Fruit fly (Drosophila melanogaster) whole organism, embryonic: ENCODE data around the gene Src64B.
A peak's percentile ranks its signal among the peaks of the same experiment; 100 is the strongest.

Experiments used
- Ada2b ChIP-seq: fragments of 200-800 bp; sonication (Bioruptor generic); IDR thresholded peaks from 2 replicates; pipeline ENCODE4 v1.3.6; 2022; ENCODE audit warnings: missing biosample characterization, missing genetic modification characterization
- Atf3 ChIP-seq: fragments of 200-800 bp; sonication (Bioruptor generic); optimal IDR thresholded peaks from 3 replicates; lab custom pipeline; 2016; ENCODE audit warnings: missing biosample characterization, missing genetic modification characterization
- Awh ChIP-seq: fragments of 200-800 bp; sonication (Bioruptor generic); IDR thresholded peaks from 2 replicates; pipeline ENCODE4, ENCODE4 v1.3.6; 2022; ENCODE audit warnings: missing biosample characterization, missing genetic modification characterization
- CG10267 ChIP-seq: fragments of 200-800 bp; sonication (Bioruptor generic); optimal IDR thresholded peaks from 2 replicates; lab custom pipeline; 2018; ENCODE audit warnings: missing biosample characterization, mild to moderate bottlenecking, missing genetic modification characterization, moderate library complexity
- CG15073 ChIP-seq: fragments of 200-800 bp; sonication (Bioruptor generic); optimal IDR thresholded peaks from 2 replicates; lab custom pipeline; 2016; ENCODE audit warnings: missing biosample characterization, missing genetic modification characterization
- CG18011 ChIP-seq: fragments of 200-800 bp; sonication (Bioruptor generic); optimal IDR thresholded peaks from 2 replicates; lab custom pipeline; 2017; ENCODE audit warnings: missing biosample characterization, missing genetic modification characterization, mild to moderate bottlenecking, moderate library complexity, missing genotype
- CG30403 ChIP-seq: fragments of 200-800 bp; sonication (Bioruptor generic); optimal IDR thresholded peaks from 3 replicates; lab custom pipeline; 2016; ENCODE audit warnings: missing biosample characterization, missing genetic modification characterization
- CG31365 ChIP-seq: fragments of 200-800 bp; sonication (Bioruptor generic); optimal IDR thresholded peaks from 2 replicates; lab custom pipeline; 2018; ENCODE audit warnings: missing biosample characterization, mild to moderate bottlenecking, missing genetic modification characterization
- CG31388 ChIP-seq: fragments of 200-800 bp; sonication (Bioruptor generic); optimal IDR thresholded peaks from 2 replicates; lab custom pipeline; 2016; ENCODE audit warnings: missing biosample characterization, missing genetic modification characterization
- CG3407 ChIP-seq: fragments of 200-800 bp; sonication (Bioruptor generic); optimal IDR thresholded peaks from 2 replicates; lab custom pipeline; 2018; ENCODE audit warnings: missing biosample characterization, mild to moderate bottlenecking, missing genetic modification characterization
- CG4424 ChIP-seq: fragments of 200-800 bp; sonication (Bioruptor generic); optimal IDR thresholded peaks from 3 replicates; lab custom pipeline; 2016; ENCODE audit warnings: missing biosample characterization, missing genetic modification characterization
- CG5180 ChIP-seq: fragments of 200-800 bp; sonication (Bioruptor generic); optimal IDR thresholded peaks from 3 replicates; lab custom pipeline; 2017; ENCODE audit warnings: missing biosample characterization, missing genetic modification characterization, mild to moderate bottlenecking, moderate library complexity, missing genetic modification reagents
- CG5245 ChIP-seq: fragments of 200-800 bp; sonication (Bioruptor generic); optimal IDR thresholded peaks from 3 replicates; lab custom pipeline; 2016; ENCODE audit warnings: missing biosample characterization, missing genetic modification characterization
- CG6272 ChIP-seq: fragments of 200-800 bp; sonication (Bioruptor generic); IDR thresholded peaks from 2 replicates; pipeline ENCODE4 v1.3.6; 2022; ENCODE audit warnings: missing biosample characterization, missing genetic modification characterization
- CG6683 ChIP-seq: fragments of 200-800 bp; sonication (Bioruptor generic); optimal IDR thresholded peaks from 2 replicates; lab custom pipeline; 2017; ENCODE audit warnings: missing biosample characterization, mild to moderate bottlenecking, missing genetic modification characterization, missing genetic modification reagents
- CG6765 ChIP-seq: fragments of 200-800 bp; sonication (Bioruptor generic); optimal IDR thresholded peaks from 3 replicates; lab custom pipeline; 2017; ENCODE audit warnings: missing biosample characterization, mild to moderate bottlenecking, missing genetic modification characterization
- CG6813 ChIP-seq: fragments of 200-800 bp; sonication (Bioruptor generic); optimal IDR thresholded peaks from 2 replicates; lab custom pipeline; 2017; ENCODE audit warnings: missing biosample characterization, missing genetic modification characterization, mild to moderate bottlenecking, moderate library complexity, missing genetic modification reagents
- CG6854 ChIP-seq: fragments of 200-800 bp; sonication (Bioruptor generic); optimal IDR thresholded peaks from 3 replicates; lab custom pipeline; 2017; ENCODE audit warnings: missing biosample characterization, mild to moderate bottlenecking, missing genetic modification characterization
- CG7372 ChIP-seq: fragments of 200-800 bp; sonication (Bioruptor generic); IDR thresholded peaks from 2 replicates; pipeline ENCODE4 v1.3.6; 2022; ENCODE audit warnings: missing biosample characterization, missing genetic modification characterization
- CG9609 ChIP-seq: fragments of 200-800 bp; sonication (Bioruptor generic); optimal IDR thresholded peaks from 3 replicates; lab custom pipeline; 2016; ENCODE audit warnings: missing biosample characterization, missing genetic modification characterization
- CG9876 ChIP-seq: fragments of 200-800 bp; sonication (Bioruptor generic); optimal IDR thresholded peaks from 2 replicates; lab custom pipeline; 2016; ENCODE audit warnings: missing biosample characterization, missing genetic modification characterization
- Camta ChIP-seq: fragments of 200-800 bp; sonication (Bioruptor generic); optimal IDR thresholded peaks from 2 replicates; lab custom pipeline; 2016; ENCODE audit warnings: missing biosample characterization, missing genetic modification characterization
- Fer2 ChIP-seq: fragments of 200-800 bp; sonication (Bioruptor generic); optimal IDR thresholded peaks from 2 replicates; lab custom pipeline; 2018; ENCODE audit warnings: missing biosample characterization, mild to moderate bottlenecking, missing genetic modification characterization, moderate library complexity
- HLH3B ChIP-seq: fragments of 200-800 bp; sonication (Bioruptor generic); IDR thresholded peaks from 2 replicates; pipeline ENCODE4 v1.3.6; 2022; ENCODE audit warnings: missing biosample characterization, missing genetic modification characterization
- Hr78 ChIP-seq, 2 experiments: fragments of 200-800 bp in 1 of 2; fragments of >200 bp in 1 of 2; sonication (Bioruptor generic) in 1 of 2; optimal IDR thresholded peaks; 2 replicates each; lab custom pipeline; 2017 to 2019; ENCODE audit warnings: missing biosample characterization in 2 of 2, missing genetic modification characterization in 2 of 2, mild to moderate bottlenecking in 1 of 2, moderate library complexity in 1 of 2
- Mad ChIP-seq: fragments of 200-800 bp; sonication (Bioruptor generic); optimal IDR thresholded peaks from 2 replicates; lab custom pipeline; 2016; ENCODE audit warnings: missing biosample characterization, missing genetic modification characterization
- Meics ChIP-seq: fragments of 200-800 bp; sonication (Bioruptor generic); optimal IDR thresholded peaks from 2 replicates; lab custom pipeline; 2017; ENCODE audit warnings: missing biosample characterization, mild to moderate bottlenecking, missing genetic modification characterization
- Myb ChIP-seq: fragments of 200-800 bp; sonication (Bioruptor generic); optimal IDR thresholded peaks from 2 replicates; lab custom pipeline; 2016; ENCODE audit warnings: missing biosample characterization, missing genetic modification characterization
- NC2β ChIP-seq: fragments of 200-800 bp; sonication (Bioruptor generic); optimal IDR thresholded peaks from 2 replicates; lab custom pipeline; 2016; ENCODE audit warnings: missing biosample characterization, missing genetic modification characterization
- NfI ChIP-seq: fragments of 200-800 bp; sonication (Bioruptor generic); optimal IDR thresholded peaks from 3 replicates; lab custom pipeline; 2018; ENCODE audit warnings: missing biosample characterization, mild to moderate bottlenecking, missing genetic modification characterization, moderate library complexity
- Stat92E ChIP-seq, 3 experiments: fragments of >200 bp in 2 of 3; fragments of 200-800 bp in 1 of 3; sonication (Bioruptor generic) in 1 of 3; optimal IDR thresholded peaks; 2 replicates each; lab custom pipeline; 2017 to 2019; ENCODE audit warnings: missing biosample characterization in 3 of 3, missing genetic modification characterization in 3 of 3, mild to moderate bottlenecking in 1 of 3, moderate library complexity in 1 of 3
- ash1 ChIP-seq: fragments of 200-800 bp; sonication (Bioruptor generic); optimal IDR thresholded peaks from 2 replicates; lab custom pipeline; 2018; ENCODE audit warnings: missing biosample characterization, mild to moderate bottlenecking, missing genetic modification characterization
- bab2 ChIP-seq: fragments of 200-800 bp; sonication (Bioruptor generic); optimal IDR thresholded peaks from 2 replicates; lab custom pipeline; 2016; ENCODE audit warnings: missing biosample characterization, missing genetic modification characterization
- btn ChIP-seq: fragments of 200-800 bp; sonication (Bioruptor generic); optimal IDR thresholded peaks from 2 replicates; lab custom pipeline; 2016; ENCODE audit warnings: missing biosample characterization, missing genetic modification characterization
- cas ChIP-seq: fragments of 200-800 bp; sonication (Bioruptor generic); IDR thresholded peaks from 2 replicates; pipeline ENCODE4 v1.3.6; 2022; ENCODE audit warnings: missing biosample characterization, missing genetic modification characterization
- chn ChIP-seq: fragments of 200-800 bp; sonication (Bioruptor generic); optimal IDR thresholded peaks from 2 replicates; lab custom pipeline; 2016; ENCODE audit warnings: missing biosample characterization, missing genetic modification characterization
- dimm ChIP-seq: fragments of 200-800 bp; sonication (Bioruptor generic); IDR thresholded peaks from 2 replicates; pipeline ENCODE4 v1.3.6; 2022; ENCODE audit warnings: missing biosample characterization, missing genetic modification characterization
- knrl ChIP-seq: fragments of 200-800 bp; sonication (Bioruptor generic); IDR thresholded peaks from 3 replicates; pipeline ENCODE4 v1.3.6; 2022; ENCODE audit warnings: missing biosample characterization, missing genetic modification characterization; ENCODE audit not compliant: partially characterized antibody
- lov ChIP-seq, 2 experiments: fragments of 200-800 bp in 1 of 2; fragments of >200 bp in 1 of 2; sonication (Bioruptor generic) in 1 of 2; IDR thresholded peaks in 1 of 2; optimal IDR thresholded peaks in 1 of 2; 2 replicates in 1 of 2; 3 replicates in 1 of 2; pipeline versions ENCODE4 v1.3.6 to Lab custom; 2017 to 2022; ENCODE audit warnings: missing biosample characterization in 1 of 2, missing genetic modification characterization in 1 of 2
- maf-S ChIP-seq: fragments of 200-800 bp; sonication (Bioruptor generic); optimal IDR thresholded peaks from 2 replicates; lab custom pipeline; 2016; ENCODE audit warnings: missing biosample characterization, missing genetic modification characterization
- mld ChIP-seq: fragments of 200-800 bp; sonication (Bioruptor generic); IDR thresholded peaks from 3 replicates; pipeline ENCODE4 v1.3.6; 2022; ENCODE audit warnings: missing biosample characterization, missing genetic modification characterization; ENCODE audit not compliant: partially characterized antibody
- oc ChIP-seq: fragments of 200-800 bp; sonication (Bioruptor generic); optimal IDR thresholded peaks from 2 replicates; lab custom pipeline; 2018; ENCODE audit warnings: missing biosample characterization, mild to moderate bottlenecking, missing genetic modification characterization, moderate library complexity
- pros ChIP-seq: fragments of 200-800 bp; sonication (Bioruptor generic); optimal IDR thresholded peaks from 3 replicates; lab custom pipeline; 2019; ENCODE audit warnings: missing biosample characterization, mild to moderate bottlenecking, missing genetic modification characterization, moderate library complexity
- pum ChIP-seq: fragments of 200-800 bp; sonication (Bioruptor generic); optimal IDR thresholded peaks from 2 replicates; lab custom pipeline; 2016; ENCODE audit warnings: missing biosample characterization, missing genetic modification characterization
- ranshi ChIP-seq: fragments of 200-800 bp; sonication (Bioruptor generic); IDR thresholded peaks from 2 replicates; pipeline ENCODE4 v1.3.6; 2022; ENCODE audit warnings: missing biosample characterization, missing genetic modification characterization
- scrt ChIP-seq: fragments of 200-800 bp; sonication (Bioruptor generic); optimal IDR thresholded peaks from 2 replicates; lab custom pipeline; 2018; ENCODE audit warnings: missing biosample characterization, mild to moderate bottlenecking, missing genetic modification characterization, moderate library complexity
- sens ChIP-seq: fragments of 200-800 bp; sonication (Bioruptor generic); peaks from one replicate; lab custom pipeline; 2016; ENCODE audit warnings: missing biosample characterization, missing genetic modification characterization
- trh ChIP-seq: fragments of 200-800 bp; sonication (Bioruptor generic); optimal IDR thresholded peaks from 2 replicates; lab custom pipeline; 2016; ENCODE audit warnings: missing biosample characterization, missing genetic modification characterization
- wdn ChIP-seq: fragments of 200-800 bp; sonication (Bioruptor generic); IDR thresholded peaks from 2 replicates; pipeline ENCODE4 v1.3.6; 2022; ENCODE audit warnings: missing biosample characterization, missing genetic modification characterization
- z ChIP-seq: fragments of 200-800 bp; sonication (Bioruptor generic); IDR thresholded peaks from 3 replicates; pipeline ENCODE4 v1.3.6; 2022; ENCODE audit warnings: missing biosample characterization, missing genetic modification characterization
- zen ChIP-seq: fragments of 200-800 bp; sonication (Bioruptor generic); optimal IDR thresholded peaks from 3 replicates; lab custom pipeline; 2018; ENCODE audit warnings: missing biosample characterization, mild to moderate bottlenecking, missing genetic modification characterization, moderate library complexity

Src64B gene

dm6 chr3L:4553395-4553794 is 72.6 kb downstream of the Src64B start (continued):
- TF ChIP-seq CG4424 (GFP tag; lab: Kevin White, UChicago) = no peak
- no peak for TF ChIP-seq CG6683 (GFP tag; lab: Kevin White, UChicago)
- no peak for TF ChIP-seq CG5180 (GFP tag; lab: Kevin White, UChicago)
- TF ChIP-seq HLH3B (GFP tag; lab: Robert Waterston, UW) = no peak
- peak; percentile 17 for TF ChIP-seq Mad (GFP tag; lab: Kevin White, UChicago)
- peak; percentile 99 for TF ChIP-seq CG31365
- TF ChIP-seq CG30403 (GFP tag; lab: Kevin White, UChicago) = no peak
- no peak for TF ChIP-seq Stat92E (GFP tag; optimal IDR thresholded peaks at IDR 0.05; lab: Kevin White, UChicago)
- no peak for TF ChIP-seq scrt (GFP tag; lab: Kevin White, UChicago)
- peak; percentile 66 for TF ChIP-seq sens (GFP tag; lab: Kevin White, UChicago)
- TF ChIP-seq pros (GFP tag; lab: Kevin White, UChicago) = no peak
- no peak for TF ChIP-seq trh (GFP tag; lab: Kevin White, UChicago)
- TF ChIP-seq CG15073 = no peak
- no peak for TF ChIP-seq wdn (GFP tag; lab: Robert Waterston, UW)
- TF ChIP-seq btn (GFP tag; lab: Kevin White, UChicago) = no peak
- TF ChIP-seq CG31388 (GFP tag; lab: Kevin White, UChicago) = no peak
- no peak for TF ChIP-seq NC2β
- no peak for TF ChIP-seq Ada2b (GFP tag; lab: Robert Waterston, UW)
- peak; percentile 94 for TF ChIP-seq Myb (GFP tag; lab: Kevin White, UChicago)
- no peak for TF ChIP-seq CG7372 (GFP tag; lab: Robert Waterston, UW)
- no peak for TF ChIP-seq CG6813 (GFP tag; lab: Kevin White, UChicago)
- TF ChIP-seq maf-S (GFP tag; lab: Kevin White, UChicago) = no peak
- no peak for TF ChIP-seq z
- TF ChIP-seq lov (optimal IDR thresholded peaks at IDR 0.05; lab: Kevin White, UChicago) = no peak
- TF ChIP-seq lov (GFP tag; IDR thresholded peaks at IDR 0.05; lab: Robert Waterston, UW) = no peak
- no peak for TF ChIP-seq ash1
- peak; percentile 53; the same call in 1 of the 3 replicates for TF ChIP-seq knrl (GFP tag; lab: Robert Waterston, UW)
- TF ChIP-seq CG3407 (GFP tag; lab: Kevin White, UChicago) = no peak
- no peak for TF ChIP-seq cas (GFP tag; lab: Robert Waterston, UW)
- peak; percentile 28 for TF ChIP-seq CG9876
- TF ChIP-seq pum = no peak
- peak; percentile 4 for TF ChIP-seq CG9609 (GFP tag; lab: Kevin White, UChicago)
- TF ChIP-seq CG6854 = no peak
- TF ChIP-seq oc = no peak
- TF ChIP-seq chn (GFP tag; lab: Kevin White, UChicago) = no peak
- no peak for TF ChIP-seq ranshi
- no peak for TF ChIP-seq bab2 (GFP tag; lab: Kevin White, UChicago)
- TF ChIP-seq Atf3 = no peak
- no peak for TF ChIP-seq dimm (GFP tag; lab: Robert Waterston, UW)
- peak; percentile 100 for TF ChIP-seq CG18011
- peak; percentile 73 for TF ChIP-seq zen (tag; lab: Kevin White, UChicago)
- no peak for TF ChIP-seq CG10267 (tag; lab: Kevin White, UChicago)
- TF ChIP-seq Fer2 (tag; lab: Kevin White, UChicago) = no peak
- TF ChIP-seq Hr78 (GFP tag; optimal IDR thresholded peaks at IDR 0.05; lab: Kevin White, UChicago) = no peak
- no peak for TF ChIP-seq Camta
- no peak for TF ChIP-seq CG6272 (GFP tag; lab: Robert Waterston, UW)
- no peak for TF ChIP-seq NfI
- no peak for TF ChIP-seq CG6765 (GFP tag; lab: Kevin White, UChicago)
- no peak for TF ChIP-seq Awh (GFP tag; lab: Robert Waterston, UW)
- no peak for TF ChIP-seq mld (GFP tag; lab: Robert Waterston, UW)
- no peak for TF ChIP-seq CG5245 (GFP tag; lab: Kevin White, UChicago)
- TF ChIP-seq Meics (GFP tag; lab: Kevin White, UChicago) = no peak
